Fruit fly (Drosophila melanogaster) whole organism: ENCODE results near the gene CG15772.

ENCODE experiments used
- CG8478 ChIP-seq: fragments of >200 bp; optimal IDR thresholded peaks from 2 replicates; lab custom pipeline; 2018; ENCODE audit warnings: inconsistent platforms
- Dll ChIP-seq: fragments of >200 bp; optimal IDR thresholded peaks from 2 replicates; lab custom pipeline; 2017
- EcR ChIP-seq, 2 experiments: fragments of >200 bp; optimal IDR thresholded peaks; 2 replicates each; lab custom pipeline; 2017; ENCODE audit warnings: missing biosample characterization in 2 of 2, missing genetic modification characterization in 2 of 2, missing genetic modification reagents in 2 of 2
- pan ChIP-seq: fragments of >200 bp; optimal IDR thresholded peaks from 2 replicates; lab custom pipeline; 2017
- psq ChIP-seq: fragments of >200 bp; optimal IDR thresholded peaks from 2 replicates; lab custom pipeline; 2017
- usp ChIP-seq: fragments of >200 bp; optimal IDR thresholded peaks from 2 replicates; lab custom pipeline; 2017; ENCODE audit warnings: missing biosample characterization, missing genetic modification characterization, mixed read lengths

DNA sequence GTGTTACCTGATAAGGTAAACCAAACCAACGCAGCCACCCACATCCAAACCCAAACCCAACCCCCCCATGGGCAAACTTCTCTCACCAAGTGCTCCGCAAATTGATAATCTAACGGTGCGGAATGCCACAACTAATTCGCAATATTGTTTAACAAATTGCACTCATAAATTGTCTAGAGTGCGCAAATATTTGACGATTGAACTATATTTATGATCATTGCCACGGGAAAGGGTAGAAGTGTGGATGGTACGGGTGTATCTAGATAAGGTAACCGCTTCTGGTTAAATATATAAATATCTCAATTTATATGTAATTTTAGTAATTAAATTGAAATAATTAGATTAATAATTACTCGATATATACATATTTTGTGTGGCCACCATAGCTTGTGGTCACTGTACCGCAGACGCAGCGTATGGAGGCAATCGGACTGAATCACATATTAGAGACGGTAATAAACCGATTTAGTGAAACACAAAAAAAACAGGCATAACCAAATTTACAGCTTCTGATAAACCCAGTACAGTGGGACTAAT, 33.5 kb upstream of the CG15772 start:
- no peak for TF ChIP-seq psq (lab: Kevin White, UChicago)
- TF ChIP-seq pan (lab: Kevin White, UChicago): no peak
- no peak for TF ChIP-seq usp (GFP tag; lab: Kevin White, UChicago)
- no peak for TF ChIP-seq CG8478 (lab: Kevin White, UChicago)
- no peak for TF ChIP-seq Dll
- no peak for TF ChIP-seq EcR (GFP tag; optimal IDR thresholded peaks at IDR 0.05; lab: Kevin White, UChicago)
